Worm (Caenorhabditis elegans) whole organism, L2 larva: ENCODE data around the gene K09E3.2.

Experiments
- egl-27 ChIP-seq: sonication (generic microtip); optimal IDR thresholded peaks from 3 replicates; lab custom pipeline; 2017; ENCODE audit warnings: missing biosample characterization, missing genetic modification reagents, missing genetic modification characterization
- elt-3 ChIP-seq: sonication (generic microtip); optimal IDR thresholded peaks from 2 replicates; lab custom pipeline; 2017; ENCODE audit warnings: missing biosample characterization, missing genetic modification characterization
- gmeb-1 ChIP-seq: fragments of 150-350 bp; optimal IDR thresholded peaks from 2 replicates; lab custom pipeline; 2014; ENCODE audit warnings: missing biosample characterization, missing genetic modification characterization
- nhr-11 ChIP-seq: fragments of 150-350 bp; optimal IDR thresholded peaks from 2 replicates; lab custom pipeline; 2014; ENCODE audit warnings: missing biosample characterization, missing genetic modification characterization
- unc-39 ChIP-seq: fragments of 150-350 bp; optimal IDR thresholded peaks from 2 replicates; lab custom pipeline; 2014; ENCODE audit warnings: missing biosample characterization, missing genetic modification characterization
- zag-1 ChIP-seq: fragments of 150-350 bp; optimal IDR thresholded peaks from 2 replicates; lab custom pipeline; 2014; ENCODE audit warnings: missing biosample characterization, missing genetic modification characterization

ce11 chrX:17092416-17092815, 25.0 kb upstream of the K09E3.2 start, which contains the start of gene sod-3:
- TF ChIP-seq elt-3 (no peak), unc-39 (tag; lab: Kevin White, UChicago) (no peak), nhr-11 (tag; lab: Kevin White, UChicago) (no peak), egl-27 (no peak), gmeb-1 (tag; lab: Kevin White, UChicago) (no peak), zag-1 (tag; lab: Kevin White, UChicago) (no peak)
